Worm (Caenorhabditis elegans): ENCODE measurements around the gene sti-1.

The sti-1 gene

DNA sequence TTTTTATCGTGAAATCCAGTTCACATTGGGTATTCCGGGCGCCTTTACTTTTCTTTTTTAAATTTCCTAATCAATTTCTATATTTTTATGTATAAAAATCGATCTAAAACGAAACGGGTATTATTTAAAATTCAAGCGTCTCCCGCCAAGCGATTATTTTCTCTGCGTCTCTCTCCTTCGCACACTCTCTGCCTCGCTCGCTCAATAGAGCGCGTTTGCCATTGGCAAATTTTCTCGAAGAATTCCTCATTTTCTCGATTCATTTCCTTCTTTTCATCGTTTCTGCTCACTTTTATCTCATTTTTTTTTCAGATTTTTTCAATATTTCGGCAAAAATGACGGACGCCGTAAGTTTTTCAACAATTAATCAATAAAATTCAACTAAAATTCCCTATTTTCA lies at the start of gene sti-1:
sti-1 (plus strand) TSS at position 263 of the 400 bp plus-strand sequence.
- TF ChIP-seq hif-1 (tag; optimal IDR thresholded peaks at IDR 0.05) (peak in 1 of 2 experiments; percentile 41), pha-4 (GFP tag; IDR thresholded peaks at IDR 0.05) (peak; percentile 63; the same call in 1 of the 2 replicates), pha-4 (tag; optimal IDR thresholded peaks at IDR 0.05) (peak; percentile 52), nhr-28 (tag; optimal IDR thresholded peaks at IDR 0.05) (peak; percentile 83), aha-1 (tag) (peak; percentile 88), hmg-1.1 (GFP tag; IDR thresholded peaks at IDR 0.05) (peak; percentile 72), duxl-1 (tag; optimal IDR thresholded peaks at IDR 0.05; ENCODE audit: poor library complexity) (peak; percentile 81), F49E8.2 (tag; optimal IDR thresholded peaks at IDR 0.05; ENCODE audit: borderline replicate concordance) (peak; percentile 26), daf-19 (GFP tag; conservative IDR thresholded peaks at IDR 0.05) (no peak), nhr-25 (tag; optimal IDR thresholded peaks at IDR 0.05; ENCODE audit: borderline replicate concordance, insufficient read depth) (peak; percentile 69), hlh-11 (tag; optimal IDR thresholded peaks at IDR 0.05) (peak; percentile 60), spr-1 (tag; optimal IDR thresholded peaks at IDR 0.05) (peak; percentile 15), fos-1 (tag; optimal IDR thresholded peaks at IDR 0.05) (no peak), nhr-102 (tag; optimal IDR thresholded peaks at IDR 0.05) (peak; percentile 60), lin-15B (tag; optimal IDR thresholded peaks at IDR 0.05) (peak; percentile 51), tra-1 (GFP tag; IDR thresholded peaks at IDR 0.05) (0 out of 2 replicates have a peak, but pooled peaks have one; percentile 40), daf-16 (GFP tag; optimal IDR thresholded peaks at IDR 0.05) (no peak), daf-16 (tag; optimal IDR thresholded peaks at IDR 0.05) (peak; percentile 20), fkh-10 (GFP tag; optimal IDR thresholded peaks at IDR 0.05) (peak; percentile 35), ceh-20 (GFP tag; IDR thresholded peaks at IDR 0.05) (peak; percentile 55; the same call in 1 of the 2 replicates), dmd-9 (GFP tag; IDR thresholded peaks at IDR 0.05) (no peak), zfp-3 (GFP tag; conservative IDR thresholded peaks at IDR 0.05) (0 out of 2 replicates have a peak, but pooled peaks have one; percentile 47), dve-1 (tag; optimal IDR thresholded peaks at IDR 0.05; ENCODE audit: insufficient read depth) (peak; percentile 81), php-3 (GFP tag; IDR thresholded peaks at IDR 0.05) (no peak), T26A8.4 (GFP tag; IDR thresholded peaks at IDR 0.05) (peak; percentile 55; the same call in 1 of the 2 replicates), nhr-6 (tag; optimal IDR thresholded peaks at IDR 0.05) (peak; percentile 67), lin-39 (tag; optimal IDR thresholded peaks at IDR 0.05) (no peak), lsy-2 (tag; optimal IDR thresholded peaks at IDR 0.05) (peak in 1 of 2 experiments; percentile 90), ztf-7 (tag; optimal IDR thresholded peaks at IDR 0.05) (peak; percentile 79), saeg-2 (GFP tag; IDR thresholded peaks at IDR 0.05) (no peak), lin-38 (GFP tag; IDR thresholded peaks at IDR 0.05) (peak; percentile 98), mes-2 (tag; optimal IDR thresholded peaks at IDR 0.05; ENCODE audit: poor library complexity, severe bottlenecking) (peak; percentile 89), rbr-2 (tag; optimal IDR thresholded peaks at IDR 0.05) (peak; percentile 68), jun-1 (tag; optimal IDR thresholded peaks at IDR 0.05) (peak; percentile 32), dpl-1 (GFP tag; optimal IDR thresholded peaks at IDR 0.05) (peak; percentile 96), ZK546.5 (tag; optimal IDR thresholded peaks at IDR 0.05) (no peak), sdz-12 (GFP tag; optimal IDR thresholded peaks at IDR 0.05) (no peak), nhr-42 (GFP tag; IDR thresholded peaks at IDR 0.05) (peak; percentile 69; the same call in 1 of the 2 replicates), unc-39 (tag; optimal IDR thresholded peaks at IDR 0.05) (no peak), mep-1 (tag; optimal IDR thresholded peaks at IDR 0.05) (peak; percentile 80), nhr-11 (tag; optimal IDR thresholded peaks at IDR 0.05) (peak; percentile 66), dmd-6 (GFP tag; IDR thresholded peaks at IDR 0.05) (peak; percentile 30; the same call in 1 of the 2 replicates), lin-13 (GFP tag; optimal IDR thresholded peaks at IDR 0.05) (peak; percentile 70), F37D6.2 (tag; optimal IDR thresholded peaks at IDR 0.05) (peak; percentile 17), nhr-48 (tag; optimal IDR thresholded peaks at IDR 0.05) (no peak), ces-1 (GFP tag; optimal IDR thresholded peaks at IDR 0.05) (no peak), nhr-77 (tag; optimal IDR thresholded peaks at IDR 0.05) (peak; percentile 95), mdl-1 (tag; optimal IDR thresholded peaks at IDR 0.05) (peak in 1 of 2 experiments; percentile 54), lir-3 (tag; optimal IDR thresholded peaks at IDR 0.05) (no peak), hlh-30 (tag; optimal IDR thresholded peaks at IDR 0.05; ENCODE audit: insufficient read depth) (peak; percentile 75)
